Worm (Caenorhabditis elegans): ENCODE results near the gene gln-3.
A peak's percentile ranks its signal among the peaks of the same experiment; 100 is the strongest.

Gene gln-3

DNA sequence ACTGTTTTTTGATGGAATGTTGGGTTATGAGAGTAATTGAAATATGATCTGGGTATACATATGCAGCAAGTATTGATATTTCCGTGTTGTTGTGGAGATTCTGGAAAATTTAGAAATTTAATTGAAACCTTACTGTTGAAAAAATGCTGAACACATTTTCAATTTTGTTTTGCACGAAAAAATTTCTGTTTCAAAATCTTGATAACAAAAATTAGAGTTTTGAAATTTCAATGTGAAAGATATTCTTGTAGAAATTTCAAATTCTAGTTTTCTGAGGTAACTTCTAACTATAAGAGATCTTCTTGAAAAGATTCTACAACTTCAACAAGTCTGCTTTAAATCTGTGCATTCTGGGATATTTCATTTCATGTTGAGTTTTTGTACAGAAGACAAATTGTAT is 24.4 kb downstream of the gln-3 start:
- TF ChIP-seq ztf-22 (GFP tag; optimal IDR thresholded peaks at IDR 0.05): no peak
- no peak for TF ChIP-seq hrde-1 (tag; optimal IDR thresholded peaks at IDR 0.05; ENCODE audit: borderline replicate concordance)
- TF ChIP-seq Y53G8AR.9 (GFP tag; conservative IDR thresholded peaks at IDR 0.05): no peak
- no peak for TF ChIP-seq let-607 (tag; optimal IDR thresholded peaks at IDR 0.05)
- no peak for TF ChIP-seq ceh-27 (GFP tag; optimal IDR thresholded peaks at IDR 0.05)
- no peak for TF ChIP-seq ets-4 (GFP tag; optimal IDR thresholded peaks at IDR 0.05)
- TF ChIP-seq sea-2 (GFP tag; IDR thresholded peaks at IDR 0.05): no peak
- no peak for TF ChIP-seq ceh-40 (GFP tag; IDR thresholded peaks at IDR 0.05)
- no peak for TF ChIP-seq lin-54 (GFP tag; optimal IDR thresholded peaks at IDR 0.05)
- TF ChIP-seq gei-17 (GFP tag; optimal IDR thresholded peaks at IDR 0.05): no peak
- TF ChIP-seq madf-6 (GFP tag; IDR thresholded peaks at IDR 0.05): no peak
- TF ChIP-seq lir-1 (GFP tag; conservative IDR thresholded peaks at IDR 0.05): no peak
- TF ChIP-seq nhr-90 (tag; optimal IDR thresholded peaks at IDR 0.05): no peak
- no peak for TF ChIP-seq pbrm-1 (GFP tag; IDR thresholded peaks at IDR 0.05)
- no peak for TF ChIP-seq dox-1 (GFP tag; IDR thresholded peaks at IDR 0.05)
- no peak for TF ChIP-seq hmg-20 (GFP tag; IDR thresholded peaks at IDR 0.05)
- TF ChIP-seq Y95B8A.8 (GFP tag; IDR thresholded peaks at IDR 0.05): no peak
- TF ChIP-seq ztf-3 (GFP tag; optimal IDR thresholded peaks at IDR 0.05): no peak
- TF ChIP-seq ZK185.1 (tag; optimal IDR thresholded peaks at IDR 0.05; ENCODE audit: poor library complexity, severe bottlenecking): no peak
- TF ChIP-seq tlf-1 (GFP tag; optimal IDR thresholded peaks at IDR 0.05): no peak

DNA sequence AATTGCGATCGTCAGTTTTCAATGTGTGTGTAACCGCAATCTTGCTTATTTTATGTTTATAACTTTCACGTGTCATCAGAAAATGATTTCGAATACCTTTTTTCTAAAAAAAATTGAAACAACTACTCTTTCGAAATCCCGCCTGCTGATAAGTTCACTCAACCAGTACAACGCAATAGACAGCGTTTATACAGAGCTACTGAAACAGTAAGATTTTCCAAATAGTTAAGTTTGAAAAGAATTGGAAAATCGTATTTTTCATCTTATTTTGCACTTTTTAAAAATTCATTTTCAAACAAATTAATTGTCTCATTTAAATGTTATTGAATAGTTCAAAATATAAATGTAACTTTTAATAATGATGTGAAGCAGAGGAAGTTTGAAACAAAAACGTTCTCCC is 31.7 kb downstream of the gln-3 start:
- no peak for TF ChIP-seq mes-4 (tag; optimal IDR thresholded peaks at IDR 0.05)
- TF ChIP-seq attf-6 (GFP tag; IDR thresholded peaks at IDR 0.05): peak; percentile 74
- no peak for TF ChIP-seq unc-130 (GFP tag; optimal IDR thresholded peaks at IDR 0.05)
- TF ChIP-seq C17E4.6 (GFP tag; IDR thresholded peaks at IDR 0.05): no peak
- no peak for TF ChIP-seq egl-44 (GFP tag; IDR thresholded peaks at IDR 0.05)
- no peak for TF ChIP-seq snpc-4 (GFP tag; optimal IDR thresholded peaks at IDR 0.05)
- peak in 2 of 4 experiments; percentile 3 to 63 for TF ChIP-seq snpc-4 (tag; optimal IDR thresholded peaks at IDR 0.05)
- TF ChIP-seq mxl-1 (tag; optimal IDR thresholded peaks at IDR 0.05): no peak
- TF ChIP-seq snpc-1.1 (tag; optimal IDR thresholded peaks at IDR 0.05; ENCODE audit: insufficient read depth): no peak
- no peak for TF ChIP-seq madf-6 (GFP tag; IDR thresholded peaks at IDR 0.05)
- TF ChIP-seq F10E7.11 (tag; optimal IDR thresholded peaks at IDR 0.05): no peak
- no peak for TF ChIP-seq lsy-27 (tag; optimal IDR thresholded peaks at IDR 0.05; ENCODE audit: borderline replicate concordance, insufficient read depth)
- no peak for TF ChIP-seq dpl-1 (GFP tag; optimal IDR thresholded peaks at IDR 0.05)
- no peak for TF ChIP-seq sptf-2 (GFP tag; optimal IDR thresholded peaks at IDR 0.05)
- no peak for TF ChIP-seq madf-8 (GFP tag; conservative IDR thresholded peaks at IDR 0.05)
- no peak for TF ChIP-seq aptf-2 (GFP tag; conservative IDR thresholded peaks at IDR 0.05)
- no peak for TF ChIP-seq Y67H2A.10 (GFP tag; conservative IDR thresholded peaks at IDR 0.05)
- TF ChIP-seq hrde-1 (tag; optimal IDR thresholded peaks at IDR 0.05; ENCODE audit: borderline replicate concordance): no peak
- TF ChIP-seq bed-2 (GFP tag; IDR thresholded peaks at IDR 0.05): no peak

DNA sequence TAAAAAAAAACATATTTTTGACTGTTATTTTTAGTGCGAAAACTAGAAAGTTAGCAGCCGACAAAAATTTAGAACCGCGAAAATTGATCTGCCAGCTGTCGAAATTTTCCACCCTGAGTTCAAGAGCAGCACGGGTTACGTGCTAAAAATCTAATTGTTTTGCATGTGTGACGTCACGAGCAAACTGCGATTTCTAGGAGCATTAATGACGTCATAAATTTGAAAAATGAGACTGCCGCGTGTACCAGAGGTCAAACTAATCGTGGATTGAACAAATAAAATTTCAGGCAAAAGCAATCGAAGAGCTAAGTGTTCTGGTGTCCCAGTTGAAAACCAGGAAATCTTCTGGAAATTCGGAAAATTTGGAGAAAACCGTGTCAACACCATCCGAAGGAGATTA is 36.7 kb downstream of the gln-3 start:
- TF ChIP-seq unc-62 (GFP tag; optimal IDR thresholded peaks at IDR 0.05) (no peak), bed-2 (GFP tag; IDR thresholded peaks at IDR 0.05) (no peak), F10E7.11 (tag; optimal IDR thresholded peaks at IDR 0.05) (no peak), tbx-9 (tag; optimal IDR thresholded peaks at IDR 0.05; ENCODE audit: borderline replicate concordance) (no peak), ztf-18 (tag; optimal IDR thresholded peaks at IDR 0.05) (no peak), ccch-3 (GFP tag; optimal IDR thresholded peaks at IDR 0.05) (no peak), lsy-27 (tag; optimal IDR thresholded peaks at IDR 0.05; ENCODE audit: borderline replicate concordance, insufficient read depth) (no peak), chd-7 (tag; optimal IDR thresholded peaks at IDR 0.05) (no peak), sptf-2 (GFP tag; optimal IDR thresholded peaks at IDR 0.05) (no peak), die-1 (tag; optimal IDR thresholded peaks at IDR 0.05) (no peak), ceh-91 (GFP tag; IDR thresholded peaks at IDR 0.05) (no peak), mcd-1 (GFP tag; IDR thresholded peaks at IDR 0.05) (no peak), him-1 (tag; optimal IDR thresholded peaks at IDR 0.05) (no peak), ceh-79 (tag; optimal IDR thresholded peaks at IDR 0.05) (no peak), dox-1 (GFP tag; IDR thresholded peaks at IDR 0.05) (no peak)
